Fruit fly (Drosophila melanogaster): Measurements from ENCODE around the gene CG4520.

The CG4520 gene

dm6 chr3R:15744354-15744753 is at the start of gene CG4520:
Gene CG4520, plus strand, starts transcription at chr3R:15744654.
- TF ChIP-seq CG17801 (GFP tag; optimal IDR thresholded peaks at IDR 0.05; ENCODE audit: partially characterized antibody): no peak

- no peak for TF ChIP-seq CG17801 (GFP tag; optimal IDR thresholded peaks at IDR 0.05; ENCODE audit: partially characterized antibody)
Measured at dm6 chr3R:15694941-15695340, 49.5 kb upstream of the CG4520 start, which contains the start of gene CG5399. Gene CG5399, plus strand, starts transcription at chr3R:15695241.

- no peak for TF ChIP-seq CG17801 (GFP tag; optimal IDR thresholded peaks at IDR 0.05; ENCODE audit: partially characterized antibody)
Measured at dm6 chr3R:15696461-15697044, 47.9 kb upstream of the CG4520 start.

dm6 chr3R:15700801-15701200 is 43.7 kb upstream of the CG4520 start:
- TF ChIP-seq CG17801 (GFP tag; optimal IDR thresholded peaks at IDR 0.05; ENCODE audit: partially characterized antibody): no peak

- no peak for TF ChIP-seq CG17801 (GFP tag; optimal IDR thresholded peaks at IDR 0.05; ENCODE audit: partially characterized antibody)
Measured at dm6 chr3R:15704376-15704775, 40.1 kb upstream of the CG4520 start, which contains the start of gene CG5404. Gene CG5404, plus strand, starts transcription at chr3R:15704676.

- TF ChIP-seq CG17801 (GFP tag; optimal IDR thresholded peaks at IDR 0.05; ENCODE audit: partially characterized antibody): no peak
Measured at dm6 chr3R:15716485-15716884, 28.0 kb upstream of the CG4520 start, which contains the start of gene CG31294. Gene CG31294, minus strand, starts transcription at chr3R:15716585.

dm6 chr3R:15730629-15731028 is 13.8 kb upstream of the CG4520 start:
- TF ChIP-seq CG17801 (GFP tag; optimal IDR thresholded peaks at IDR 0.05; ENCODE audit: partially characterized antibody): no peak

dm6 chr3R:15731446-15731845 is 13.0 kb upstream of the CG4520 start, which contains the start of gene CG34274:
Gene CG34274, plus strand, starts transcription at chr3R:15731746.
- TF ChIP-seq CG17801 (GFP tag; optimal IDR thresholded peaks at IDR 0.05; ENCODE audit: partially characterized antibody): no peak

- no peak for TF ChIP-seq CG17801 (GFP tag; optimal IDR thresholded peaks at IDR 0.05; ENCODE audit: partially characterized antibody)
Measured at dm6 chr3R:15762815-15763214, 18.4 kb downstream of the CG4520 start, which contains the start of gene CG12784. Gene CG12784, plus strand, starts transcription at chr3R:15763115.

dm6 chr3R:15767338-15767737 is 22.9 kb downstream of the CG4520 start, which contains the start of gene CG5623:
Gene CG5623, minus strand, starts transcription at chr3R:15767438.
- TF ChIP-seq CG17801 (GFP tag; optimal IDR thresholded peaks at IDR 0.05; ENCODE audit: partially characterized antibody): no peak

- TF ChIP-seq CG17801 (GFP tag; optimal IDR thresholded peaks at IDR 0.05; ENCODE audit: partially characterized antibody): no peak
Measured at dm6 chr3R:15768900-15769299, 24.4 kb downstream of the CG4520 start.

- no peak for TF ChIP-seq CG17801 (GFP tag; optimal IDR thresholded peaks at IDR 0.05; ENCODE audit: partially characterized antibody)
Measured at dm6 chr3R:15774128-15774527, 29.7 kb downstream of the CG4520 start, which contains the start of gene Ttc26. Gene Ttc26, plus strand, starts transcription at chr3R:15774416.

dm6 chr3R:15775242-15775641 is 30.8 kb downstream of the CG4520 start, which contains the start of gene CG45207:
Gene CG45207, minus strand, starts transcription at chr3R:15775342.
- no peak for TF ChIP-seq CG17801 (GFP tag; optimal IDR thresholded peaks at IDR 0.05; ENCODE audit: partially characterized antibody)

- TF ChIP-seq CG17801 (GFP tag; optimal IDR thresholded peaks at IDR 0.05; ENCODE audit: partially characterized antibody): no peak
Measured at dm6 chr3R:15779505-15779904, 35.1 kb downstream of the CG4520 start, which contains the start of gene CG5614. Gene CG5614, plus strand, starts transcription at chr3R:15779805.

dm6 chr3R:15784298-15784697 is 39.8 kb downstream of the CG4520 start:
- TF ChIP-seq CG17801 (GFP tag; optimal IDR thresholded peaks at IDR 0.05; ENCODE audit: partially characterized antibody): no peak

- no peak for TF ChIP-seq CG17801 (GFP tag; optimal IDR thresholded peaks at IDR 0.05; ENCODE audit: partially characterized antibody)
Measured at dm6 chr3R:15786538-15786937, 42.1 kb downstream of the CG4520 start, which contains the start of gene CG9590. Gene CG9590, plus strand, starts transcription at chr3R:15786703.
